Fruit fly (Drosophila melanogaster) whole organism, embryonic: ENCODE results near the gene CG7407.

ENCODE experiments used
- Atf-2 ChIP-seq: fragments of 200-800 bp; sonication (Bioruptor generic); optimal IDR thresholded peaks from 2 replicates; lab custom pipeline; 2016; ENCODE audit warnings: missing biosample characterization, missing genetic modification characterization
- CG10147 ChIP-seq: fragments of 200-800 bp; sonication (Bioruptor generic); optimal IDR thresholded peaks from 2 replicates; lab custom pipeline; 2019; ENCODE audit warnings: missing biosample characterization, mild to moderate bottlenecking, missing genetic modification characterization, moderate library complexity
- CG1024 ChIP-seq: fragments of 200-800 bp; sonication (Bioruptor generic); IDR thresholded peaks from 2 replicates; pipeline ENCODE4 v1.3.6; 2022; ENCODE audit warnings: missing biosample characterization, missing genetic modification characterization
- CG10267 ChIP-seq: fragments of 200-800 bp; sonication (Bioruptor generic); optimal IDR thresholded peaks from 2 replicates; lab custom pipeline; 2018; ENCODE audit warnings: missing biosample characterization, mild to moderate bottlenecking, missing genetic modification characterization, moderate library complexity
- CG11696 ChIP-seq: fragments of 200-800 bp; sonication (Bioruptor generic); IDR thresholded peaks from 2 replicates; pipeline ENCODE4 v1.3.6; 2022; ENCODE audit warnings: missing biosample characterization, missing genetic modification characterization
- CG13775 ChIP-seq: fragments of 200-800 bp; sonication (Bioruptor generic); optimal IDR thresholded peaks from 3 replicates; lab custom pipeline; 2017; ENCODE audit warnings: missing biosample characterization, mild to moderate bottlenecking, missing genetic modification characterization
- CG14860 ChIP-seq: fragments of 200-800 bp; sonication (Bioruptor generic); IDR thresholded peaks from 3 replicates; pipeline ENCODE4 v1.3.6; 2022; ENCODE audit warnings: missing biosample characterization, missing genetic modification characterization; ENCODE audit not compliant: partially characterized antibody
- CG2116 ChIP-seq: fragments of 200-800 bp; sonication (Bioruptor generic); optimal IDR thresholded peaks from 3 replicates; lab custom pipeline; 2018; ENCODE audit warnings: missing biosample characterization, mild to moderate bottlenecking, missing genetic modification characterization
- CG2678 ChIP-seq: fragments of 200-800 bp; sonication (Bioruptor generic); optimal IDR thresholded peaks from 3 replicates; lab custom pipeline; 2019; ENCODE audit warnings: missing biosample characterization, mild to moderate bottlenecking, missing genetic modification characterization, moderate library complexity
- CG31388 ChIP-seq: fragments of 200-800 bp; sonication (Bioruptor generic); optimal IDR thresholded peaks from 2 replicates; lab custom pipeline; 2016; ENCODE audit warnings: missing biosample characterization, missing genetic modification characterization
- CG32772 ChIP-seq: fragments of 200-800 bp; sonication (Bioruptor generic); IDR thresholded peaks from 2 replicates; pipeline ENCODE4 v1.3.6; 2022; ENCODE audit warnings: missing biosample characterization, missing genetic modification characterization
- CG42726 ChIP-seq: fragments of 200-800 bp; sonication (Bioruptor generic); IDR thresholded peaks from 2 replicates; pipeline ENCODE4 v1.3.6; 2022; ENCODE audit warnings: missing biosample characterization, missing genetic modification characterization; ENCODE audit not compliant: partially characterized antibody
- CG6175 ChIP-seq: fragments of 200-800 bp; sonication (Bioruptor generic); IDR thresholded peaks from 3 replicates; pipeline ENCODE4 v1.3.6; 2022; ENCODE audit warnings: missing biosample characterization, missing genetic modification characterization
- CG7271 ChIP-seq: fragments of 200-800 bp; sonication (Bioruptor generic); optimal IDR thresholded peaks from 2 replicates; lab custom pipeline; 2018; ENCODE audit warnings: missing biosample characterization, mild to moderate bottlenecking, missing genetic modification characterization, moderate library complexity
- CG7556 ChIP-seq: fragments of 200-800 bp; sonication (Bioruptor generic); optimal IDR thresholded peaks from 2 replicates; lab custom pipeline; 2017; ENCODE audit warnings: missing biosample characterization, mild to moderate bottlenecking, missing genetic modification characterization
- CG7786 ChIP-seq: fragments of 200-800 bp; sonication (Bioruptor generic); optimal IDR thresholded peaks from 2 replicates; lab custom pipeline; 2016; ENCODE audit warnings: missing biosample characterization, missing genetic modification characterization
- CG7963 ChIP-seq: fragments of 200-800 bp; sonication (Bioruptor generic); IDR thresholded peaks from 3 replicates; pipeline ENCODE4 v1.3.6; 2022; ENCODE audit warnings: missing biosample characterization, missing genetic modification characterization; ENCODE audit not compliant: partially characterized antibody
- CG8290 ChIP-seq, 3 experiments: fragments of 200-800 bp; sonication (Bioruptor generic); optimal IDR thresholded peaks; 2 replicates each; lab custom pipeline; 2016 to 2019; ENCODE audit warnings: missing biosample characterization in 3 of 3, missing genetic modification characterization in 3 of 3, mild to moderate bottlenecking in 2 of 3, moderate library complexity in 1 of 3
- CG8944 ChIP-seq: fragments of 200-800 bp; sonication (Bioruptor generic); optimal IDR thresholded peaks from 3 replicates; lab custom pipeline; 2016; ENCODE audit warnings: missing biosample characterization, missing genetic modification characterization
- CTCF ChIP-seq: fragments of 200-800 bp; sonication (Bioruptor generic); optimal IDR thresholded peaks from 2 replicates; lab custom pipeline; 2017; ENCODE audit warnings: missing biosample characterization, mild to moderate bottlenecking, missing genetic modification characterization, moderate library complexity
- D ChIP-seq, 2 experiments: fragments of 200-800 bp in 1 of 2; fragments of >200 bp in 1 of 2; sonication (Bioruptor generic) in 1 of 2; optimal IDR thresholded peaks; 2 replicates in 1 of 2; 3 replicates in 1 of 2; lab custom pipeline; 2017; ENCODE audit warnings: mild to moderate bottlenecking in 1 of 2, missing biosample characterization in 1 of 2, missing genetic modification characterization in 1 of 2, missing genetic modification reagents in 1 of 2
- D19B ChIP-seq: fragments of 200-800 bp; sonication (Bioruptor generic); optimal IDR thresholded peaks from 2 replicates; lab custom pipeline; 2017; ENCODE audit warnings: missing biosample characterization, mild to moderate bottlenecking, missing genetic modification characterization
- Dek ChIP-seq: fragments of 200-800 bp; sonication (Bioruptor generic); optimal IDR thresholded peaks from 3 replicates; lab custom pipeline; 2019; ENCODE audit warnings: missing biosample characterization, mild to moderate bottlenecking, missing genetic modification characterization, moderate library complexity
- Dll ChIP-seq: fragments of 200-800 bp; sonication (Bioruptor generic); IDR thresholded peaks from 4 replicates; pipeline ENCODE4 v1.3.6; 2022; ENCODE audit warnings: missing biosample characterization, missing genetic modification characterization; ENCODE audit not compliant: partially characterized antibody
- Dp ChIP-seq: fragments of 200-800 bp; sonication (Bioruptor generic); optimal IDR thresholded peaks from 2 replicates; lab custom pipeline; 2018; ENCODE audit warnings: missing biosample characterization, mild to moderate bottlenecking, missing genetic modification characterization, moderate library complexity
- Hr51 ChIP-seq, 2 experiments: fragments of 200-800 bp; sonication (Bioruptor generic); optimal IDR thresholded peaks; 2 replicates in 1 of 2; 3 replicates in 1 of 2; lab custom pipeline; 2016 to 2018; ENCODE audit warnings: missing biosample characterization in 2 of 2, missing genetic modification characterization in 2 of 2, mild to moderate bottlenecking in 1 of 2, moderate library complexity in 1 of 2
- NFAT ChIP-seq: fragments of 200-800 bp; sonication (Bioruptor generic); IDR thresholded peaks from 2 replicates; pipeline ENCODE4 v1.3.6; 2022; ENCODE audit warnings: missing biosample characterization, missing genetic modification characterization
- Xrp1 ChIP-seq: fragments of 200-800 bp; sonication (Bioruptor generic); IDR thresholded peaks from 2 replicates; pipeline ENCODE4 v1.3.6; 2022; ENCODE audit warnings: missing biosample characterization, missing genetic modification characterization
- amos ChIP-seq: fragments of 200-800 bp; sonication (Bioruptor generic); IDR thresholded peaks from 2 replicates; pipeline ENCODE4 v1.3.6; 2022; ENCODE audit warnings: missing biosample characterization, missing genetic modification characterization; ENCODE audit not compliant: partially characterized antibody
- cg ChIP-seq: fragments of 200-800 bp; sonication (Bioruptor generic); optimal IDR thresholded peaks from 3 replicates; lab custom pipeline; 2019; ENCODE audit warnings: missing biosample characterization, mild to moderate bottlenecking, missing genetic modification characterization, moderate library complexity
- chinmo ChIP-seq: fragments of 200-800 bp; sonication (Bioruptor generic); IDR thresholded peaks from 4 replicates; pipeline ENCODE4 v1.3.6; 2022; ENCODE audit warnings: missing biosample characterization, missing genetic modification characterization; ENCODE audit not compliant: partially characterized antibody
- dmrt11E ChIP-seq: fragments of 200-800 bp; sonication (Bioruptor generic); optimal IDR thresholded peaks from 3 replicates; lab custom pipeline; 2018; ENCODE audit warnings: missing biosample characterization, mild to moderate bottlenecking, missing genetic modification characterization, moderate library complexity
- en ChIP-seq: fragments of 200-800 bp; sonication (Bioruptor generic); optimal IDR thresholded peaks from 2 replicates; lab custom pipeline; 2016; ENCODE audit warnings: missing biosample characterization, missing genetic modification characterization
- exex ChIP-seq: fragments of 200-800 bp; sonication (Bioruptor generic); optimal IDR thresholded peaks from 4 replicates; lab custom pipeline; 2018; ENCODE audit warnings: missing biosample characterization, mild to moderate bottlenecking, missing genetic modification characterization, moderate library complexity
- fu2 ChIP-seq: fragments of 200-800 bp; sonication (Bioruptor generic); optimal IDR thresholded peaks from 2 replicates; lab custom pipeline; 2016; ENCODE audit warnings: missing biosample characterization, missing genetic modification characterization
- gro ChIP-seq: fragments of 200-800 bp; sonication (Bioruptor generic); optimal IDR thresholded peaks from 2 replicates; lab custom pipeline; 2016; ENCODE audit warnings: missing biosample characterization, missing genetic modification characterization
- gsb-n ChIP-seq: fragments of 200-800 bp; sonication (Bioruptor generic); optimal IDR thresholded peaks from 3 replicates; lab custom pipeline; 2018; ENCODE audit warnings: missing biosample characterization, mild to moderate bottlenecking, missing genetic modification characterization
- jigr1 ChIP-seq: fragments of 200-800 bp; sonication (Bioruptor generic); IDR thresholded peaks from 3 replicates; pipeline ENCODE4 v1.3.6; 2022; ENCODE audit warnings: missing biosample characterization, missing genetic modification characterization
- nerfin-1 ChIP-seq: fragments of 200-800 bp; sonication (Bioruptor generic); optimal IDR thresholded peaks from 3 replicates; lab custom pipeline; 2019; ENCODE audit warnings: missing biosample characterization, mild to moderate bottlenecking, missing genetic modification characterization, moderate library complexity
- onecut ChIP-seq: fragments of 200-800 bp; sonication (Bioruptor generic); IDR thresholded peaks from 2 replicates; pipeline ENCODE4 v1.3.6; 2022; ENCODE audit warnings: missing biosample characterization, missing genetic modification characterization
- psq ChIP-seq: fragments of 200-800 bp; sonication (Bioruptor generic); optimal IDR thresholded peaks from 2 replicates; lab custom pipeline; 2017; ENCODE audit warnings: missing biosample characterization, missing genetic modification characterization
- ranshi ChIP-seq: fragments of 200-800 bp; sonication (Bioruptor generic); IDR thresholded peaks from 2 replicates; pipeline ENCODE4 v1.3.6; 2022; ENCODE audit warnings: missing biosample characterization, missing genetic modification characterization
- repo ChIP-seq: fragments of 200-800 bp; sonication (Bioruptor generic); optimal IDR thresholded peaks from 2 replicates; lab custom pipeline; 2016; ENCODE audit warnings: missing biosample characterization, missing genetic modification characterization
- salm ChIP-seq: fragments of 200-800 bp; sonication (Bioruptor generic); optimal IDR thresholded peaks from 2 replicates; lab custom pipeline; 2018; ENCODE audit warnings: missing biosample characterization, mild to moderate bottlenecking, missing genetic modification characterization
- seq ChIP-seq: fragments of 200-800 bp; sonication (Bioruptor generic); IDR thresholded peaks from 2 replicates; pipeline ENCODE4 v1.3.6; 2022; ENCODE audit warnings: missing biosample characterization, missing genetic modification characterization
- slp2 ChIP-seq: fragments of 200-800 bp; sonication (Bioruptor generic); optimal IDR thresholded peaks from 2 replicates; lab custom pipeline; 2016; ENCODE audit warnings: missing biosample characterization, missing genetic modification characterization
- so ChIP-seq: fragments of 200-800 bp; sonication (Bioruptor generic); IDR thresholded peaks from 3 replicates; pipeline ENCODE4 v1.3.6; 2022; ENCODE audit warnings: missing biosample characterization, missing genetic modification characterization
- ssp ChIP-seq: fragments of 200-800 bp; sonication (Bioruptor generic); IDR thresholded peaks from 2 replicates; pipeline ENCODE4 v1.3.6; 2022; ENCODE audit warnings: missing biosample characterization, missing genetic modification characterization
- tin ChIP-seq: fragments of 200-800 bp; sonication (Bioruptor generic); optimal IDR thresholded peaks from 3 replicates; lab custom pipeline; 2016; ENCODE audit warnings: missing biosample characterization, missing genetic modification characterization
- unpg ChIP-seq: fragments of 200-800 bp; sonication (Bioruptor generic); optimal IDR thresholded peaks from 3 replicates; lab custom pipeline; 2018; ENCODE audit warnings: missing biosample characterization, mild to moderate bottlenecking, missing genetic modification characterization, moderate library complexity

Gene CG7407

dm6 chr3L:21841079-21841478 is 17.8 kb downstream of the CG7407 start, which contains the start of gene P5CDh1 (continued):
- TF ChIP-seq CG2116, result peak; percentile 90
- TF ChIP-seq CG8290 (GFP tag; optimal IDR thresholded peaks at IDR 0.05; lab: Kevin White, UChicago), result no peak
- TF ChIP-seq CG8290 (tag; optimal IDR thresholded peaks at IDR 0.05; lab: Kevin White, UChicago), result peak in 1 of 2 experiments; percentile 83
- no peak for TF ChIP-seq gsb-n (tag; lab: Kevin White, UChicago)
- peak; percentile 82 for TF ChIP-seq CG7963
- TF ChIP-seq CG11696, result no peak
- peak; percentile 15; the same call in 1 of the 2 replicates for TF ChIP-seq ranshi (GFP tag; lab: Robert Waterston, UW)
- peak; percentile 41 for TF ChIP-seq cg
- TF ChIP-seq Xrp1 (GFP tag; lab: Robert Waterston, UW), result peak; percentile 26; the same call in 1 of the 2 replicates
- no peak for TF ChIP-seq dmrt11E
- 0 out of 2 replicates have a peak, but pooled peaks have one; percentile 26 for TF ChIP-seq onecut (GFP tag; lab: Robert Waterston, UW)
- peak; percentile 87; the same call in 3 of the 4 replicates for TF ChIP-seq Dll (GFP tag; lab: Robert Waterston, UW)
- no peak for TF ChIP-seq CG7271 (tag; lab: Kevin White, UChicago)
- no peak for TF ChIP-seq psq (GFP tag; lab: Kevin White, UChicago)
- peak; percentile 86 for TF ChIP-seq CG42726 (GFP tag; lab: Robert Waterston, UW)
- TF ChIP-seq NFAT (GFP tag; lab: Robert Waterston, UW), result peak; percentile 48; the same call in 1 of the 2 replicates
- peak; percentile 95 for TF ChIP-seq CG10267
- no peak for TF ChIP-seq en
- no peak for TF ChIP-seq so (GFP tag; lab: Robert Waterston, UW)
- no peak for TF ChIP-seq Dek (tag; lab: Kevin White, UChicago)
- no peak for TF ChIP-seq CG1024 (GFP tag; lab: Robert Waterston, UW)
- no peak for TF ChIP-seq CG8944 (GFP tag; lab: Kevin White, UChicago)
- no peak for TF ChIP-seq CG10147
- peak; percentile 72 for TF ChIP-seq nerfin-1 (tag; lab: Kevin White, UChicago)
- TF ChIP-seq seq (GFP tag; lab: Robert Waterston, UW), result no peak
- no peak for TF ChIP-seq Atf-2 (GFP tag; lab: Kevin White, UChicago)
- peak; percentile 97 for TF ChIP-seq Dp (GFP tag; lab: Kevin White, UChicago)
- no peak for TF ChIP-seq CG2678 (tag; lab: Kevin White, UChicago)
- peak; percentile 42 for TF ChIP-seq tin (GFP tag; lab: Kevin White, UChicago)
- peak; percentile 54 for TF ChIP-seq gro
- TF ChIP-seq fu2, result no peak
- peak; percentile 81 for TF ChIP-seq CG14860 (GFP tag; lab: Robert Waterston, UW)
- peak; percentile 91 for TF ChIP-seq amos (GFP tag; lab: Robert Waterston, UW)
- peak; percentile 93 for TF ChIP-seq chinmo (GFP tag; lab: Robert Waterston, UW)
- no peak for TF ChIP-seq jigr1 (GFP tag; lab: Robert Waterston, UW)
- peak; percentile 3 for TF ChIP-seq CG7786 (GFP tag; lab: Kevin White, UChicago)
- TF ChIP-seq CG31388 (GFP tag; lab: Kevin White, UChicago), result no peak
- peak in 1 of 2 experiments; percentile 51 for TF ChIP-seq Hr51 (GFP tag; optimal IDR thresholded peaks at IDR 0.05; lab: Kevin White, UChicago)
- TF ChIP-seq salm, result no peak
- no peak for TF ChIP-seq D19B (GFP tag; lab: Kevin White, UChicago)
- no peak for TF ChIP-seq CG32772
- TF ChIP-seq CTCF, result peak; percentile 37
- TF ChIP-seq ssp (GFP tag; lab: Robert Waterston, UW), result no peak
- no peak for TF ChIP-seq slp2 (GFP tag; lab: Kevin White, UChicago)
- TF ChIP-seq repo, result no peak
- TF ChIP-seq CG6175 (GFP tag; lab: Robert Waterston, UW), result 0 out of 3 replicates have a peak, but pooled peaks have one; percentile 44
- no peak for TF ChIP-seq CG7556 (GFP tag; lab: Kevin White, UChicago)
- TF ChIP-seq unpg, result no peak
- TF ChIP-seq CG13775 (GFP tag; lab: Kevin White, UChicago), result no peak
- TF ChIP-seq exex (tag; lab: Kevin White, UChicago), result no peak
- no peak for TF ChIP-seq D (optimal IDR thresholded peaks at IDR 0.05; lab: Kevin White, UChicago)
- no peak for TF ChIP-seq D (GFP tag; optimal IDR thresholded peaks at IDR 0.05; lab: Kevin White, UChicago)
